Fruit fly (Drosophila melanogaster): Measurements from ENCODE around the gene CG4830.

Gene CG4830

DNA sequence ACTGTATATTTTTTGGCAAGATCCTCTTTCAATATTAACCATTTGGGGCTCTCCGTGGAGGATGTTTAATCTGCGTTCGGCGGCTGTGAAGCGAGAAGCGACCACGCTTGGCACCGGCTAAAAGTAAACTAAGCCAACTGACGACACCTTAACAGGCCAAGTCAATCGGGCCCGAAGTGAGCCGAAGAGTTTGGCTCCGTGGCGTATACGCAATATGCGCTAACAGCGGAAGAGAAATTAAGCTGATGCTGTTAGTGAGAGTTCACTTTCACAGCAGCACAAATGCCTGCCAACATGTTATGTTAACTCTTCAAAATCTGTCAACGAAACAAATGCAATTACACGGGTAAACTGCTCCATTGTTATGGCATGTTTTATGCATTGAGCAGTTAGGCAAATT lies 51.7 kb downstream of the CG4830 start, which contains the start of gene dpr15:
dpr15 (minus strand) TSS at position 101 of the 400 bp plus-strand sequence.
- TF ChIP-seq Crg-1 (GFP tag; optimal IDR thresholded peaks at IDR 0.05) (no peak), bab1 (GFP tag; optimal IDR thresholded peaks at IDR 0.05) (no peak), CG5204 (GFP tag; optimal IDR thresholded peaks at IDR 0.05) (no peak), CG33017 (tag; optimal IDR thresholded peaks at IDR 0.05) (no peak), cnc (optimal IDR thresholded peaks at IDR 0.05) (no peak)
